Worm (Caenorhabditis elegans) whole organism, mixed stage, embryonic: ENCODE data around the gene F09C12.2.

Experiments used
- M03D4.4 ChIP-seq: sonication (generic microtip); optimal IDR thresholded peaks from 2 replicates; lab custom pipeline; 2017; ENCODE audit warnings: mild to moderate bottlenecking, missing genetic modification characterization, missing compliant biosample characterization
- bed-3 ChIP-seq: fragments of 200-800 bp; sonication (Bioruptor generic); optimal IDR thresholded peaks from 3 replicates; lab custom pipeline; 2018; ENCODE audit warnings: mild to moderate bottlenecking, missing genetic modification characterization, moderate library complexity, missing compliant biosample characterization
- blmp-1 ChIP-seq: fragments of 150-350 bp; optimal IDR thresholded peaks from 2 replicates; lab custom pipeline; 2014; ENCODE audit warnings: missing biosample characterization, missing genetic modification characterization
- ceh-39 ChIP-seq: fragments of 150-350 bp; optimal IDR thresholded peaks from 2 replicates; lab custom pipeline; 2014; ENCODE audit warnings: missing biosample characterization, missing genetic modification characterization
- ceh-43 ChIP-seq: fragments of 200-800 bp; sonication (Bioruptor generic); optimal IDR thresholded peaks from 2 replicates; lab custom pipeline; 2018; ENCODE audit warnings: mild to moderate bottlenecking, missing genetic modification characterization, moderate library complexity, missing compliant biosample characterization
- ceh-83 ChIP-seq: fragments of 200-800 bp; sonication (Bioruptor generic); optimal IDR thresholded peaks from 2 replicates; lab custom pipeline; 2018; ENCODE audit warnings: mild to moderate bottlenecking, missing genetic modification characterization, missing compliant biosample characterization
- ces-1 ChIP-seq: fragments of 150-350 bp; optimal IDR thresholded peaks from 2 replicates; lab custom pipeline; 2014; ENCODE audit warnings: missing biosample characterization, missing genetic modification reagents, missing genetic modification characterization
- cnd-1 ChIP-seq: fragments of 200-800 bp; sonication (Bioruptor generic); optimal IDR thresholded peaks from 2 replicates; lab custom pipeline; 2018; ENCODE audit warnings: mild to moderate bottlenecking, missing genetic modification characterization, missing compliant biosample characterization
- drap-1 ChIP-seq: fragments of 200-800 bp; sonication (Bioruptor generic); optimal IDR thresholded peaks from 3 replicates; lab custom pipeline; 2018; ENCODE audit warnings: mild to moderate bottlenecking, missing genetic modification characterization, missing compliant biosample characterization
- elt-1 ChIP-seq: sonication (generic microtip); optimal IDR thresholded peaks from 2 replicates; lab custom pipeline; 2017; ENCODE audit warnings: missing genetic modification characterization, mild to moderate bottlenecking, missing compliant biosample characterization, antibody characterized with exemption, moderate library complexity, borderline replicate concordance; ENCODE audit not compliant: insufficient read depth
- elt-3 ChIP-seq: fragments of 150-350 bp; optimal IDR thresholded peaks from 2 replicates; lab custom pipeline; 2014; ENCODE audit warnings: missing biosample characterization, missing genetic modification characterization
- flh-1 ChIP-seq: fragments of 200-800 bp; sonication (Bioruptor generic); optimal IDR thresholded peaks from 2 replicates; lab custom pipeline; 2018; ENCODE audit warnings: mild to moderate bottlenecking, missing genetic modification characterization, moderate library complexity, missing compliant biosample characterization
- ham-2 ChIP-seq: fragments of 200-800 bp; sonication (Bioruptor generic); optimal IDR thresholded peaks from 2 replicates; lab custom pipeline; 2018; ENCODE audit warnings: mild to moderate bottlenecking, missing genetic modification characterization, missing compliant biosample characterization
- hlh-1 ChIP-seq: fragments of 150-350 bp; optimal IDR thresholded peaks from 2 replicates; lab custom pipeline; 2014; ENCODE audit warnings: missing biosample characterization, missing genetic modification reagents, missing genetic modification characterization
- lin-13 ChIP-seq: fragments of 150-350 bp; optimal IDR thresholded peaks from 2 replicates; lab custom pipeline; 2014; ENCODE audit warnings: missing biosample characterization, missing genetic modification characterization
- lin-32 ChIP-seq: fragments of 200-800 bp; sonication (Bioruptor generic); optimal IDR thresholded peaks from 2 replicates; lab custom pipeline; 2018; ENCODE audit warnings: mild to moderate bottlenecking, missing genetic modification characterization, missing compliant biosample characterization
- mab-5 ChIP-seq: fragments of 150-350 bp; optimal IDR thresholded peaks from 2 replicates; lab custom pipeline; 2014; ENCODE audit warnings: missing biosample characterization, missing genetic modification characterization
- mep-1 ChIP-seq: fragments of 150-350 bp; optimal IDR thresholded peaks from 2 replicates; lab custom pipeline; 2017; ENCODE audit warnings: missing biosample characterization, missing genetic modification reagents, missing genetic modification characterization, inconsistent platforms
- mls-2 ChIP-seq: sonication (generic microtip); optimal IDR thresholded peaks from 2 replicates; lab custom pipeline; 2016; ENCODE audit warnings: mild to moderate bottlenecking, missing genetic modification characterization, moderate library complexity, missing compliant biosample characterization
- nhr-12 ChIP-seq: fragments of 150-350 bp; optimal IDR thresholded peaks from 2 replicates; lab custom pipeline; 2014; ENCODE audit warnings: missing biosample characterization, missing genetic modification characterization
- nhr-237 ChIP-seq: fragments of 150-350 bp; optimal IDR thresholded peaks from 2 replicates; lab custom pipeline; 2014; ENCODE audit warnings: missing biosample characterization, missing genetic modification characterization
- nhr-28 ChIP-seq: fragments of 150-350 bp; optimal IDR thresholded peaks from 2 replicates; lab custom pipeline; 2014; ENCODE audit warnings: missing biosample characterization, missing genetic modification characterization
- nhr-76 ChIP-seq: sonication (generic microtip); optimal IDR thresholded peaks from 2 replicates; lab custom pipeline; 2017; ENCODE audit warnings: missing biosample characterization, missing genetic modification characterization
- pha-4 ChIP-seq: fragments of 150-350 bp; optimal IDR thresholded peaks from 2 replicates; lab custom pipeline; 2018; ENCODE audit warnings: missing biosample characterization, missing genetic modification reagents, missing genetic modification characterization
- sem-2 ChIP-seq: fragments of 200-800 bp; sonication (Bioruptor generic); optimal IDR thresholded peaks from 2 replicates; lab custom pipeline; 2018; ENCODE audit warnings: mild to moderate bottlenecking, missing genetic modification characterization, missing compliant biosample characterization
- snpc-4 ChIP-seq: fragments of 150-350 bp; optimal IDR thresholded peaks from 2 replicates; lab custom pipeline; 2014; ENCODE audit warnings: missing biosample characterization, missing genetic modification characterization
- sptf-1 ChIP-seq: sonication (generic microtip); optimal IDR thresholded peaks from 2 replicates; lab custom pipeline; 2017; ENCODE audit warnings: mild to moderate bottlenecking, missing genetic modification characterization, moderate library complexity, missing compliant biosample characterization
- tbx-8 ChIP-seq: fragments of 200-800 bp; sonication (Bioruptor generic); optimal IDR thresholded peaks from 2 replicates; lab custom pipeline; 2018; ENCODE audit warnings: mild to moderate bottlenecking, missing genetic modification characterization, moderate library complexity, missing compliant biosample characterization
- unc-120 ChIP-seq: sonication (generic microtip); optimal IDR thresholded peaks from 2 replicates; lab custom pipeline; 2017; ENCODE audit warnings: missing genetic modification characterization, missing compliant biosample characterization; ENCODE audit not compliant: poor library complexity, severe bottlenecking
- unc-39 ChIP-seq: fragments of 150-350 bp; optimal IDR thresholded peaks from 2 replicates; lab custom pipeline; 2014; ENCODE audit warnings: missing biosample characterization, missing genetic modification characterization
- unc-62 ChIP-seq: fragments of 150-350 bp; optimal IDR thresholded peaks from 2 replicates; lab custom pipeline; 2014; ENCODE audit warnings: missing biosample characterization, missing genetic modification reagents, missing genetic modification characterization
- zip-8 ChIP-seq: fragments of 150-350 bp; optimal IDR thresholded peaks from 2 replicates; lab custom pipeline; 2014; ENCODE audit warnings: missing biosample characterization, missing genetic modification characterization
- ztf-11 ChIP-seq: fragments of 150-350 bp; optimal IDR thresholded peaks from 2 replicates; lab custom pipeline; 2014; ENCODE audit warnings: missing biosample characterization, missing genetic modification characterization

The F09C12.2 gene

ce11 chrII:5086143-5086542 is 23.7 kb upstream of the F09C12.2 start:
- TF ChIP-seq elt-1 (tag; lab: Kevin White, UChicago) (no peak), bed-3 (no peak)

ce11 chrII:5091640-5092243 is 18.1 kb upstream of the F09C12.2 start, which contains the start of gene pld-1:
pld-1 (minus strand) TSS chrII:5091690.
- TF ChIP-seq unc-120 (tag; lab: Kevin White, UChicago) (no peak), nhr-28 (no peak), ces-1 (GFP tag; lab: Kevin White, UChicago) (no peak), unc-39 (tag; lab: Kevin White, UChicago) (no peak), unc-62 (GFP tag; lab: Kevin White, UChicago) (no peak), elt-3 (tag; lab: Kevin White, UChicago) (no peak), mab-5 (tag; lab: Kevin White, UChicago) (no peak), ceh-43 (no peak), sem-2 (no peak), blmp-1 (tag; lab: Kevin White, UChicago) (no peak), nhr-237 (tag; lab: Kevin White, UChicago) (no peak), nhr-76 (tag; lab: Kevin White, UChicago) (no peak), zip-8 (no peak), hlh-1 (no peak), M03D4.4 (no peak), ceh-39 (tag; lab: Kevin White, UChicago) (no peak), pha-4 (tag; lab: Kevin White, UChicago) (no peak)

- TF ChIP-seq ham-2 (GFP tag; lab: Kevin White, UChicago) = peak; percentile 76
- TF ChIP-seq mep-1 (tag; lab: Kevin White, UChicago) = peak; percentile 45
- no peak for TF ChIP-seq ceh-43
- TF ChIP-seq lin-32 (GFP tag; lab: Kevin White, UChicago) = no peak
- TF ChIP-seq ceh-83 (GFP tag; lab: Kevin White, UChicago) = no peak
- no peak for TF ChIP-seq mab-5 (tag; lab: Kevin White, UChicago)
- TF ChIP-seq unc-39 (tag; lab: Kevin White, UChicago) = no peak
- TF ChIP-seq zip-8 = no peak
- TF ChIP-seq sptf-1 (tag; lab: Kevin White, UChicago) = peak; percentile 14
- TF ChIP-seq nhr-12 (tag; lab: Kevin White, UChicago) = no peak
- no peak for TF ChIP-seq elt-3 (tag; lab: Kevin White, UChicago)
- no peak for TF ChIP-seq sem-2
- TF ChIP-seq drap-1 (GFP tag; lab: Kevin White, UChicago) = no peak
- peak; percentile 49 for TF ChIP-seq ces-1 (GFP tag; lab: Kevin White, UChicago)
- no peak for TF ChIP-seq hlh-1
- TF ChIP-seq elt-1 (tag; lab: Kevin White, UChicago) = no peak
- TF ChIP-seq unc-120 (tag; lab: Kevin White, UChicago) = peak; percentile 26
- no peak for TF ChIP-seq ceh-39 (tag; lab: Kevin White, UChicago)
- TF ChIP-seq blmp-1 (tag; lab: Kevin White, UChicago) = no peak
- TF ChIP-seq flh-1 (GFP tag; lab: Kevin White, UChicago) = no peak
- TF ChIP-seq mls-2 (tag; lab: Kevin White, UChicago) = peak; percentile 43
- TF ChIP-seq nhr-237 (tag; lab: Kevin White, UChicago) = peak; percentile 69
- TF ChIP-seq M03D4.4 = peak; percentile 16
- no peak for TF ChIP-seq snpc-4 (tag; lab: Kevin White, UChicago)
- no peak for TF ChIP-seq cnd-1 (tag; lab: Kevin White, UChicago)
- peak; percentile 96 for TF ChIP-seq pha-4 (tag; lab: Kevin White, UChicago)
- no peak for TF ChIP-seq lin-13 (tag; lab: Kevin White, UChicago)
- TF ChIP-seq tbx-8 (GFP tag; lab: Kevin White, UChicago) = no peak
- no peak for TF ChIP-seq ztf-11 (tag; lab: Kevin White, UChicago)
- TF ChIP-seq bed-3 = no peak
- TF ChIP-seq unc-62 (GFP tag; lab: Kevin White, UChicago) = no peak
Observed at ce11 chrII:5092362-5093281, 17.2 kb upstream of the F09C12.2 start, which contains the start of gene C04G6.2. C04G6.2 (plus strand) TSS chrII:5093231.
